Fruit fly (Drosophila melanogaster) whole organism, embryonic: ENCODE results near the gene CG1840.

Experiments
- Atf-2 ChIP-seq: fragments of 200-800 bp; sonication (Bioruptor generic); optimal IDR thresholded peaks from 2 replicates; lab custom pipeline; 2016; ENCODE audit warnings: missing biosample characterization, missing genetic modification characterization
- Bgb ChIP-seq: fragments of 200-800 bp; sonication (Bioruptor generic); IDR thresholded peaks from 2 replicates; pipeline ENCODE4 v1.3.6; 2022; ENCODE audit warnings: missing biosample characterization, missing genetic modification characterization; ENCODE audit not compliant: partially characterized antibody
- CG10147 ChIP-seq: fragments of 200-800 bp; sonication (Bioruptor generic); optimal IDR thresholded peaks from 2 replicates; lab custom pipeline; 2019; ENCODE audit warnings: missing biosample characterization, mild to moderate bottlenecking, missing genetic modification characterization, moderate library complexity
- CG10565 ChIP-seq: fragments of 200-800 bp; sonication (Bioruptor generic); optimal IDR thresholded peaks from 3 replicates; lab custom pipeline; 2016; ENCODE audit warnings: missing biosample characterization, mild to moderate bottlenecking, missing genetic modification characterization
- CG12155 ChIP-seq: fragments of 200-800 bp; sonication (Bioruptor generic); optimal IDR thresholded peaks from 3 replicates; lab custom pipeline; 2016; ENCODE audit warnings: missing biosample characterization, missing genetic modification characterization
- CG12391 ChIP-seq: fragments of 200-800 bp; sonication (Bioruptor generic); optimal IDR thresholded peaks from 3 replicates; lab custom pipeline; 2018; ENCODE audit warnings: missing biosample characterization, mild to moderate bottlenecking, missing genetic modification characterization, moderate library complexity
- CG12659 ChIP-seq: fragments of 200-800 bp; sonication (Bioruptor generic); optimal IDR thresholded peaks from 3 replicates; lab custom pipeline; 2017; ENCODE audit warnings: mild to moderate bottlenecking, missing biosample characterization, missing genetic modification reagents, missing genetic modification characterization
- CG14860 ChIP-seq: fragments of 200-800 bp; sonication (Bioruptor generic); IDR thresholded peaks from 3 replicates; pipeline ENCODE4 v1.3.6; 2022; ENCODE audit warnings: missing biosample characterization, missing genetic modification characterization; ENCODE audit not compliant: partially characterized antibody
- CG15269 ChIP-seq: fragments of 200-800 bp; sonication (Bioruptor generic); optimal IDR thresholded peaks from 2 replicates; lab custom pipeline; 2018; ENCODE audit warnings: missing biosample characterization, mild to moderate bottlenecking, missing genetic modification characterization, moderate library complexity
- CG1647 ChIP-seq: fragments of 200-800 bp; sonication (Bioruptor generic); optimal IDR thresholded peaks from 3 replicates; lab custom pipeline; 2016; ENCODE audit warnings: missing biosample characterization, missing genetic modification characterization
- CG1792 ChIP-seq: fragments of 200-800 bp; sonication (Bioruptor generic); optimal IDR thresholded peaks from 2 replicates; lab custom pipeline; 2016; ENCODE audit warnings: missing biosample characterization, missing genetic modification characterization
- CG30431 ChIP-seq: fragments of 200-800 bp; sonication (Bioruptor generic); optimal IDR thresholded peaks from 2 replicates; lab custom pipeline; 2017; ENCODE audit warnings: missing biosample characterization, missing genetic modification characterization
- CG34224 ChIP-seq: fragments of 200-800 bp; sonication (Bioruptor generic); IDR thresholded peaks from 3 replicates; pipeline ENCODE4 v1.3.6; 2022; ENCODE audit warnings: missing biosample characterization, missing genetic modification characterization; ENCODE audit not compliant: partially characterized antibody
- CG3838 ChIP-seq: fragments of 200-800 bp; sonication (Bioruptor generic); optimal IDR thresholded peaks from 3 replicates; lab custom pipeline; 2016; ENCODE audit warnings: missing biosample characterization, missing genetic modification characterization
- CG42726 ChIP-seq: fragments of 200-800 bp; sonication (Bioruptor generic); IDR thresholded peaks from 2 replicates; pipeline ENCODE4 v1.3.6; 2022; ENCODE audit warnings: missing biosample characterization, missing genetic modification characterization; ENCODE audit not compliant: partially characterized antibody
- CG4424 ChIP-seq: fragments of 200-800 bp; sonication (Bioruptor generic); optimal IDR thresholded peaks from 3 replicates; lab custom pipeline; 2016; ENCODE audit warnings: missing biosample characterization, missing genetic modification characterization
- CG4707 ChIP-seq: fragments of 200-800 bp; sonication (Bioruptor generic); optimal IDR thresholded peaks from 2 replicates; lab custom pipeline; 2018; ENCODE audit warnings: missing biosample characterization, mild to moderate bottlenecking, missing genetic modification characterization, moderate library complexity
- CG6854 ChIP-seq: fragments of 200-800 bp; sonication (Bioruptor generic); optimal IDR thresholded peaks from 3 replicates; lab custom pipeline; 2017; ENCODE audit warnings: missing biosample characterization, mild to moderate bottlenecking, missing genetic modification characterization
- CG7556 ChIP-seq: fragments of 200-800 bp; sonication (Bioruptor generic); optimal IDR thresholded peaks from 2 replicates; lab custom pipeline; 2017; ENCODE audit warnings: missing biosample characterization, mild to moderate bottlenecking, missing genetic modification characterization
- CG8924 ChIP-seq: fragments of 200-800 bp; optimal IDR thresholded peaks from 3 replicates; lab custom pipeline; 2019; ENCODE audit warnings: missing biosample characterization, mild to moderate bottlenecking, missing genetic modification characterization, moderate library complexity
- CG9817 ChIP-seq: fragments of 200-800 bp; sonication (Bioruptor generic); optimal IDR thresholded peaks from 2 replicates; lab custom pipeline; 2018; ENCODE audit warnings: missing biosample characterization, mild to moderate bottlenecking, missing genetic modification characterization, moderate library complexity
- Chrac-16 ChIP-seq: fragments of 200-800 bp; sonication (Bioruptor generic); optimal IDR thresholded peaks from 3 replicates; lab custom pipeline; 2016; ENCODE audit warnings: missing biosample characterization, missing genetic modification characterization
- CoRest ChIP-seq: fragments of 200-800 bp; sonication (Bioruptor generic); optimal IDR thresholded peaks from 3 replicates; lab custom pipeline; 2018; ENCODE audit warnings: missing biosample characterization, mild to moderate bottlenecking, missing genetic modification characterization, moderate library complexity
- D ChIP-seq, 2 experiments: fragments of 200-800 bp in 1 of 2; fragments of >200 bp in 1 of 2; sonication (Bioruptor generic) in 1 of 2; optimal IDR thresholded peaks; 2 replicates in 1 of 2; 3 replicates in 1 of 2; lab custom pipeline; 2017; ENCODE audit warnings: mild to moderate bottlenecking in 1 of 2, missing biosample characterization in 1 of 2, missing genetic modification characterization in 1 of 2, missing genetic modification reagents in 1 of 2
- Deaf1 ChIP-seq: fragments of 200-800 bp; optimal IDR thresholded peaks from 3 replicates; lab custom pipeline; 2019; ENCODE audit warnings: missing biosample characterization, mild to moderate bottlenecking, missing genetic modification characterization, moderate library complexity
- Elba2 ChIP-seq: fragments of 200-800 bp; sonication (Bioruptor generic); optimal IDR thresholded peaks from 3 replicates; lab custom pipeline; 2016; ENCODE audit warnings: missing biosample characterization, missing genetic modification characterization
- H2.0 ChIP-seq: fragments of 200-800 bp; sonication (Bioruptor generic); IDR thresholded peaks from 2 replicates; pipeline ENCODE4 v1.3.6; 2022; ENCODE audit warnings: missing biosample characterization, missing genetic modification characterization
- HmgZ ChIP-seq: fragments of 200-800 bp; sonication (Bioruptor generic); optimal IDR thresholded peaks from 2 replicates; lab custom pipeline; 2018; ENCODE audit warnings: missing biosample characterization, mild to moderate bottlenecking, missing genetic modification characterization
- Hr3 ChIP-seq: fragments of 200-800 bp; sonication (Bioruptor generic); optimal IDR thresholded peaks from 3 replicates; lab custom pipeline; 2016; ENCODE audit warnings: missing biosample characterization, missing genetic modification characterization
- Meics ChIP-seq: fragments of 200-800 bp; sonication (Bioruptor generic); optimal IDR thresholded peaks from 2 replicates; lab custom pipeline; 2017; ENCODE audit warnings: missing biosample characterization, mild to moderate bottlenecking, missing genetic modification characterization
- NC2α ChIP-seq: fragments of 200-800 bp; sonication (Bioruptor generic); optimal IDR thresholded peaks from 2 replicates; lab custom pipeline; 2016; ENCODE audit warnings: missing biosample characterization, missing genetic modification characterization
- Optix ChIP-seq: fragments of 200-800 bp; sonication (Bioruptor generic); IDR thresholded peaks from 3 replicates; pipeline ENCODE4 v1.3.6; 2022; ENCODE audit warnings: missing biosample characterization, missing genetic modification characterization
- Spps ChIP-seq: fragments of 200-800 bp; sonication (Bioruptor generic); optimal IDR thresholded peaks from 2 replicates; lab custom pipeline; 2018; ENCODE audit warnings: missing biosample characterization, mild to moderate bottlenecking, missing genetic modification characterization
- Taf1 ChIP-seq: fragments of 200-800 bp; sonication (Bioruptor generic); IDR thresholded peaks from 2 replicates; pipeline ENCODE4 v1.3.6; 2022; ENCODE audit warnings: missing biosample characterization, missing genetic modification characterization
- chif ChIP-seq, 2 experiments: fragments of 200-800 bp; sonication (Bioruptor generic); optimal IDR thresholded peaks; 3 replicates each; lab custom pipeline; 2016; ENCODE audit warnings: missing biosample characterization in 2 of 2, missing genetic modification characterization in 2 of 2
- corto ChIP-seq: fragments of 200-800 bp; sonication (Bioruptor generic); optimal IDR thresholded peaks from 2 replicates; lab custom pipeline; 2016; ENCODE audit warnings: missing biosample characterization, mild to moderate bottlenecking, missing genetic modification characterization, moderate library complexity
- dpn ChIP-seq, 2 experiments: fragments of 200-800 bp; sonication (Bioruptor generic); optimal IDR thresholded peaks; 3 replicates each; lab custom pipeline; 2016; ENCODE audit warnings: missing biosample characterization in 2 of 2, missing genetic modification characterization in 2 of 2
- emc ChIP-seq: fragments of 200-800 bp; sonication (Bioruptor generic); optimal IDR thresholded peaks from 2 replicates; lab custom pipeline; 2016; ENCODE audit warnings: missing biosample characterization, missing genetic modification characterization
- gt ChIP-seq: fragments of 200-800 bp; sonication (Bioruptor generic); IDR thresholded peaks from 2 replicates; pipeline ENCODE4 v1.3.6; 2022; ENCODE audit warnings: missing biosample characterization, missing genetic modification characterization
- lab ChIP-seq: fragments of 200-800 bp; sonication (Bioruptor generic); optimal IDR thresholded peaks from 3 replicates; lab custom pipeline; 2017; ENCODE audit warnings: missing biosample characterization, missing genetic modification characterization, mild to moderate bottlenecking, moderate library complexity, missing genetic modification reagents
- mam ChIP-seq: fragments of 200-800 bp; sonication (Bioruptor generic); optimal IDR thresholded peaks from 3 replicates; lab custom pipeline; 2016; ENCODE audit warnings: missing biosample characterization, missing genetic modification characterization
- odd ChIP-seq: fragments of 200-800 bp; sonication (Bioruptor generic); optimal IDR thresholded peaks from 2 replicates; lab custom pipeline; 2017; ENCODE audit warnings: missing biosample characterization, mild to moderate bottlenecking, missing genetic modification characterization
- peb ChIP-seq: fragments of 200-800 bp; sonication (Bioruptor generic); IDR thresholded peaks from 2 replicates; pipeline ENCODE4 v1.3.6; 2022; ENCODE audit warnings: missing biosample characterization, missing genetic modification characterization
- phol ChIP-seq: fragments of 200-800 bp; sonication (Bioruptor generic); optimal IDR thresholded peaks from 3 replicates; lab custom pipeline; 2018; ENCODE audit warnings: missing biosample characterization, mild to moderate bottlenecking, missing genetic modification characterization, moderate library complexity
- repo ChIP-seq: fragments of 200-800 bp; sonication (Bioruptor generic); optimal IDR thresholded peaks from 2 replicates; lab custom pipeline; 2016; ENCODE audit warnings: missing biosample characterization, missing genetic modification characterization
- stc ChIP-seq: fragments of 200-800 bp; sonication (Bioruptor generic); IDR thresholded peaks from 2 replicates; pipeline ENCODE4 v1.3.6; 2022; ENCODE audit warnings: missing biosample characterization, missing genetic modification characterization
- tna ChIP-seq: fragments of 200-800 bp; sonication (Bioruptor generic); IDR thresholded peaks from 2 replicates; pipeline ENCODE4 v1.3.6; 2022; ENCODE audit warnings: missing biosample characterization, missing genetic modification characterization; ENCODE audit not compliant: partially characterized antibody
- unc-4 ChIP-seq: fragments of 200-800 bp; sonication (Bioruptor generic); IDR thresholded peaks from 2 replicates; pipeline ENCODE4 v1.3.6; 2022; ENCODE audit warnings: missing biosample characterization, missing genetic modification characterization; ENCODE audit not compliant: partially characterized antibody
- vnd ChIP-seq: fragments of 200-800 bp; sonication (Bioruptor generic); IDR thresholded peaks from 3 replicates; pipeline ENCODE4 v1.3.6; 2022; ENCODE audit warnings: missing biosample characterization, missing genetic modification characterization; ENCODE audit not compliant: partially characterized antibody
- zf30C ChIP-seq: fragments of 200-800 bp; sonication (Bioruptor generic); optimal IDR thresholded peaks from 3 replicates; lab custom pipeline; 2018; ENCODE audit warnings: missing biosample characterization, mild to moderate bottlenecking, missing genetic modification characterization

CG1840 gene

DNA sequence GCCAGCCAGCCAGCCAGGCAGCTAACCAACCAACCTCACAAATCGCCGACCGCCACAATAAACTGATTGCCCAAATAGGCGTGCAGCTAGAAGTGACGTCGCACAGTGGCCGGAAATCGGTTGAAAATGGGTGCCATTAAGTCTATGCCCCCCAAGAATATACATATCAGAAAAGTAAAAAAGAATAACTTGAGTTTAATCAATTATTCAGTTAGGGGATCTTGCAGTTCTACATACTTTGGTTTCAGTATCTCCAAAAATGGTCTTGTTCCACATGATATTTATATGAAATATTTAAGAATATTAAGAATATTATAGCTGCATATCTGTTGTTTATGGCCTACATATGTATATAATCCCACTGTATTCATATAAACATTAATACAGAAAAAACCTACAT lies 2.8 kb upstream of the CG1840 start (continued):
- TF ChIP-seq unc-4 (GFP tag; lab: Robert Waterston, UW) (no peak), CG6854 (GFP tag; lab: Kevin White, UChicago) (peak; percentile 24), repo (GFP tag; lab: Kevin White, UChicago) (no peak), vnd (GFP tag; lab: Robert Waterston, UW) (no peak), CG7556 (GFP tag; lab: Kevin White, UChicago) (peak; percentile 53), Hr3 (GFP tag; lab: Kevin White, UChicago) (peak; percentile 16), peb (no peak), Optix (GFP tag; lab: Robert Waterston, UW) (no peak), CG34224 (GFP tag; lab: Robert Waterston, UW) (peak; percentile 30; the same call in 1 of the 3 replicates), Atf-2 (no peak), HmgZ (tag; lab: Kevin White, UChicago) (no peak), odd (GFP tag; lab: Kevin White, UChicago) (peak; percentile 30), CG14860 (GFP tag; lab: Robert Waterston, UW) (no peak), CG12659 (GFP tag; lab: Kevin White, UChicago) (peak; percentile 58), Deaf1 (peak; percentile 39), Spps (no peak), CG1647 (GFP tag; lab: Kevin White, UChicago) (no peak), Taf1 (no peak), H2.0 (GFP tag; lab: Robert Waterston, UW) (0 out of 2 replicates have a peak, but pooled peaks have one; percentile 17), gt (GFP tag; lab: Robert Waterston, UW) (no peak), CG10565 (no peak)

DNA sequence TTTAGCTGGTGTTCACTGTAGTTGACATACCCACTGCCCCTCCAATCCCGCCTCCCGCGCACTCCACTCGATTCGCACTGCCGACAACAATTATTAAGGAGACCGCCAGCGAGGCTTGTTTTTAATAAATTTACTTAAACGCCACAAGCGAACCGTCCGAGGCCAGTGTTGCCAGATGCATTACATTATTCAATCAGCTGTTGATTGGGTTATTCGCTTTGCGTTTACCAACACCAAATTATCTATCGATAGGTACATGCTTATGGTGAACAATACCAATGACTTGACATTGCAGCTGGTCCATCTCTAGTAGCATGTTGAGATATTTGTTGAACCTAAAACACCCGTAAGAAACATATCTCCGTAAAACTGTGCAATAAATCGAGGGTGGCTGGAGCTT lies 1.2 kb upstream of the CG1840 start, which contains the start of the genes CG10353 and SelG:
Gene CG10353, minus strand, starts transcription at position 187 of the 400 bp plus-strand sequence.
Gene SelG, plus strand, starts transcription at position 309 of the 400 bp plus-strand sequence.
- no peak for TF ChIP-seq Chrac-16 (GFP tag; lab: Kevin White, UChicago)
- TF ChIP-seq zf30C (GFP tag; lab: Kevin White, UChicago), result no peak
- peak; percentile 43 for TF ChIP-seq CG8924 (tag; lab: Kevin White, UChicago)
- TF ChIP-seq CG10147 (GFP tag; lab: Kevin White, UChicago), result no peak
- peak; percentile 72 for TF ChIP-seq mam (GFP tag; lab: Kevin White, UChicago)
- peak; percentile 0 for TF ChIP-seq CoRest (tag; lab: Kevin White, UChicago)
- TF ChIP-seq dpn (GFP tag; optimal IDR thresholded peaks at IDR 0.05; lab: Kevin White, UChicago), result peak; percentile 32 to 76
- no peak for TF ChIP-seq corto
- TF ChIP-seq emc (GFP tag; lab: Kevin White, UChicago), result no peak
- peak; percentile 51 for TF ChIP-seq lab (GFP tag; lab: Kevin White, UChicago)
- no peak for TF ChIP-seq Elba2 (GFP tag; lab: Kevin White, UChicago)
- peak; percentile 70; the same call in 1 of the 2 replicates for TF ChIP-seq CG42726 (GFP tag; lab: Robert Waterston, UW)
- no peak for TF ChIP-seq CG9817 (tag; lab: Kevin White, UChicago)
- no peak for TF ChIP-seq stc
- peak; percentile 90 for TF ChIP-seq Bgb
- no peak for TF ChIP-seq CG3838 (GFP tag; lab: Kevin White, UChicago)
- TF ChIP-seq D (optimal IDR thresholded peaks at IDR 0.05; lab: Kevin White, UChicago), result no peak
- TF ChIP-seq D (GFP tag; optimal IDR thresholded peaks at IDR 0.05; lab: Kevin White, UChicago), result no peak
- peak; percentile 33 for TF ChIP-seq CG12155
- TF ChIP-seq NC2α (GFP tag; lab: Kevin White, UChicago), result no peak
- peak; percentile 8 for TF ChIP-seq Meics (GFP tag; lab: Kevin White, UChicago)
- TF ChIP-seq CG4424 (GFP tag; lab: Kevin White, UChicago), result peak; percentile 27
- TF ChIP-seq CG4707 (GFP tag; lab: Kevin White, UChicago), result no peak
- peak; percentile 27 for TF ChIP-seq phol (tag; lab: Kevin White, UChicago)
- TF ChIP-seq CG30431 (GFP tag; lab: Kevin White, UChicago), result no peak
- TF ChIP-seq tna (GFP tag; lab: Robert Waterston, UW), result peak; percentile 65
- peak; percentile 24 for TF ChIP-seq CG1792 (GFP tag; lab: Kevin White, UChicago)
- TF ChIP-seq CG12391 (tag; lab: Kevin White, UChicago), result peak; percentile 40
- no peak for TF ChIP-seq CG15269 (tag; lab: Kevin White, UChicago)
- TF ChIP-seq chif (GFP tag; optimal IDR thresholded peaks at IDR 0.05; lab: Kevin White, UChicago), result peak; percentile 18 to 26
